Fruit fly (Drosophila melanogaster) whole organism, embryonic: Measurements from ENCODE around the gene CG7896.

Experiments used
- B-H2 ChIP-seq: fragments of 200-800 bp; sonication (Bioruptor generic); optimal IDR thresholded peaks from 2 replicates; lab custom pipeline; 2018; ENCODE audit warnings: missing biosample characterization, mild to moderate bottlenecking, missing genetic modification characterization
- BEAF-32 ChIP-seq: fragments of 200-800 bp; sonication (Bioruptor generic); optimal IDR thresholded peaks from 3 replicates; lab custom pipeline; 2017; ENCODE audit warnings: missing biosample characterization, missing genetic modification characterization, mild to moderate bottlenecking, moderate library complexity, missing genetic modification reagents
- BtbVII ChIP-seq: fragments of 200-800 bp; sonication (Bioruptor generic); optimal IDR thresholded peaks from 3 replicates; lab custom pipeline; 2017; ENCODE audit warnings: missing biosample characterization, mild to moderate bottlenecking, missing genetic modification characterization
- CG10267 ChIP-seq: fragments of 200-800 bp; sonication (Bioruptor generic); optimal IDR thresholded peaks from 2 replicates; lab custom pipeline; 2018; ENCODE audit warnings: missing biosample characterization, mild to moderate bottlenecking, missing genetic modification characterization, moderate library complexity
- CG10274 ChIP-seq: fragments of 200-800 bp; sonication (Bioruptor generic); optimal IDR thresholded peaks from 3 replicates; lab custom pipeline; 2017; ENCODE audit warnings: missing biosample characterization, mild to moderate bottlenecking, missing genetic modification characterization
- CG10543 ChIP-seq: fragments of 200-800 bp; sonication (Bioruptor generic); optimal IDR thresholded peaks from 3 replicates; lab custom pipeline; 2017; ENCODE audit warnings: missing biosample characterization, mild to moderate bottlenecking, missing genetic modification characterization, moderate library complexity
- CG12155 ChIP-seq: fragments of 200-800 bp; sonication (Bioruptor generic); optimal IDR thresholded peaks from 3 replicates; lab custom pipeline; 2016; ENCODE audit warnings: missing biosample characterization, missing genetic modification characterization
- CG12299 ChIP-seq: fragments of 200-800 bp; sonication (Bioruptor generic); optimal IDR thresholded peaks from 2 replicates; lab custom pipeline; 2018; ENCODE audit warnings: missing biosample characterization, mild to moderate bottlenecking, missing genetic modification characterization
- CG12659 ChIP-seq: fragments of 200-800 bp; sonication (Bioruptor generic); optimal IDR thresholded peaks from 3 replicates; lab custom pipeline; 2017; ENCODE audit warnings: mild to moderate bottlenecking, missing biosample characterization, missing genetic modification reagents, missing genetic modification characterization
- CG13296 ChIP-seq: fragments of 200-800 bp; sonication (Bioruptor generic); optimal IDR thresholded peaks from 3 replicates; lab custom pipeline; 2018; ENCODE audit warnings: missing biosample characterization, mild to moderate bottlenecking, missing genetic modification characterization
- CG14441 ChIP-seq: fragments of 200-800 bp; sonication (Bioruptor generic); IDR thresholded peaks from 2 replicates; pipeline ENCODE4 v1.3.6; 2022; ENCODE audit warnings: missing biosample characterization, missing genetic modification characterization
- CG15514 ChIP-seq: fragments of 200-800 bp; sonication (Bioruptor generic); optimal IDR thresholded peaks from 3 replicates; lab custom pipeline; 2017; ENCODE audit warnings: missing biosample characterization, missing genetic modification characterization, mild to moderate bottlenecking, moderate library complexity, missing genetic modification reagents
- CG2120 ChIP-seq: fragments of 200-800 bp; sonication (Bioruptor generic); optimal IDR thresholded peaks from 3 replicates; lab custom pipeline; 2016; ENCODE audit warnings: missing biosample characterization, missing genetic modification characterization
- CG34376 ChIP-seq: fragments of 200-800 bp; sonication (Bioruptor generic); optimal IDR thresholded peaks from 2 replicates; lab custom pipeline; 2018; ENCODE audit warnings: missing biosample characterization, mild to moderate bottlenecking, missing genetic modification characterization
- CG43689 ChIP-seq: fragments of 200-800 bp; sonication (Bioruptor generic); IDR thresholded peaks from 2 replicates; pipeline ENCODE4 v1.3.6; 2022; ENCODE audit warnings: missing biosample characterization, missing genetic modification characterization
- CG4424 ChIP-seq: fragments of 200-800 bp; sonication (Bioruptor generic); optimal IDR thresholded peaks from 3 replicates; lab custom pipeline; 2016; ENCODE audit warnings: missing biosample characterization, missing genetic modification characterization
- CG6765 ChIP-seq: fragments of 200-800 bp; sonication (Bioruptor generic); optimal IDR thresholded peaks from 3 replicates; lab custom pipeline; 2017; ENCODE audit warnings: missing biosample characterization, mild to moderate bottlenecking, missing genetic modification characterization
- CG6791 ChIP-seq: fragments of 200-800 bp; sonication (Bioruptor generic); IDR thresholded peaks from 3 replicates; pipeline ENCODE4 v1.3.6; 2022; ENCODE audit warnings: missing biosample characterization, missing genetic modification characterization; ENCODE audit not compliant: partially characterized antibody
- CG6813 ChIP-seq: fragments of 200-800 bp; sonication (Bioruptor generic); optimal IDR thresholded peaks from 2 replicates; lab custom pipeline; 2017; ENCODE audit warnings: missing biosample characterization, missing genetic modification characterization, mild to moderate bottlenecking, moderate library complexity, missing genetic modification reagents
- CG7963 ChIP-seq: fragments of 200-800 bp; sonication (Bioruptor generic); IDR thresholded peaks from 3 replicates; pipeline ENCODE4 v1.3.6; 2022; ENCODE audit warnings: missing biosample characterization, missing genetic modification characterization; ENCODE audit not compliant: partially characterized antibody
- CG8290 ChIP-seq, 3 experiments: fragments of 200-800 bp; sonication (Bioruptor generic); optimal IDR thresholded peaks; 2 replicates each; lab custom pipeline; 2016 to 2019; ENCODE audit warnings: missing biosample characterization in 3 of 3, missing genetic modification characterization in 3 of 3, mild to moderate bottlenecking in 2 of 3, moderate library complexity in 1 of 3
- CG9215 ChIP-seq: fragments of 200-800 bp; sonication (Bioruptor generic); IDR thresholded peaks from 2 replicates; pipeline ENCODE4 v1.3.6; 2022; ENCODE audit warnings: missing biosample characterization, missing genetic modification characterization
- Eip74EF ChIP-seq, 2 experiments: fragments of 200-800 bp in 1 of 2; fragments of >200 bp in 1 of 2; sonication (Bioruptor generic) in 1 of 2; optimal IDR thresholded peaks; 2 replicates each; lab custom pipeline; 2017 to 2019; ENCODE audit warnings: missing biosample characterization in 2 of 2, missing genetic modification characterization in 2 of 2, mild to moderate bottlenecking in 1 of 2, moderate library complexity in 1 of 2
- Fer1 ChIP-seq: fragments of 200-800 bp; sonication (Bioruptor generic); optimal IDR thresholded peaks from 2 replicates; lab custom pipeline; 2017; ENCODE audit warnings: missing biosample characterization, mild to moderate bottlenecking, missing genetic modification characterization
- HmgZ ChIP-seq: fragments of 200-800 bp; sonication (Bioruptor generic); optimal IDR thresholded peaks from 2 replicates; lab custom pipeline; 2018; ENCODE audit warnings: missing biosample characterization, mild to moderate bottlenecking, missing genetic modification characterization
- Med ChIP-seq: fragments of 200-800 bp; sonication (Bioruptor generic); peaks from one replicate; lab custom pipeline; 2016; ENCODE audit warnings: missing biosample characterization, missing genetic modification characterization, mild to moderate bottlenecking, inconsistent platforms, moderate library complexity
- Oaz ChIP-seq: fragments of 200-800 bp; sonication (Bioruptor generic); IDR thresholded peaks from 2 replicates; pipeline ENCODE4 v1.3.6; 2022; ENCODE audit warnings: missing biosample characterization, missing genetic modification characterization
- Pdp1 ChIP-seq, 2 experiments: fragments of 200-800 bp; sonication (Bioruptor generic); optimal IDR thresholded peaks; 3 replicates each; lab custom pipeline; 2016; ENCODE audit warnings: missing biosample characterization in 2 of 2, missing genetic modification characterization in 2 of 2, mild to moderate bottlenecking in 1 of 2, moderate library complexity in 1 of 2
- Ptx1 ChIP-seq: fragments of 200-800 bp; sonication (Bioruptor generic); IDR thresholded peaks from 2 replicates; pipeline ENCODE4 v1.3.6; 2022; ENCODE audit warnings: missing biosample characterization, missing genetic modification characterization
- bigmax ChIP-seq: fragments of 200-800 bp; sonication (Bioruptor generic); optimal IDR thresholded peaks from 2 replicates; lab custom pipeline; 2018; ENCODE audit warnings: missing biosample characterization, mild to moderate bottlenecking, missing genetic modification characterization
- caup ChIP-seq: fragments of 200-800 bp; sonication (Bioruptor generic); optimal IDR thresholded peaks from 3 replicates; lab custom pipeline; 2017; ENCODE audit warnings: missing biosample characterization, mild to moderate bottlenecking, missing genetic modification characterization, moderate library complexity; ENCODE audit not compliant: severe bottlenecking
- chinmo ChIP-seq: fragments of 200-800 bp; sonication (Bioruptor generic); IDR thresholded peaks from 4 replicates; pipeline ENCODE4 v1.3.6; 2022; ENCODE audit warnings: missing biosample characterization, missing genetic modification characterization; ENCODE audit not compliant: partially characterized antibody
- crp ChIP-seq, 2 experiments: fragments of 200-800 bp; sonication (Bioruptor generic); optimal IDR thresholded peaks; 2 replicates in 1 of 2; 3 replicates in 1 of 2; lab custom pipeline; 2017; ENCODE audit warnings: missing biosample characterization in 2 of 2, missing genetic modification characterization in 2 of 2, mild to moderate bottlenecking in 1 of 2, moderate library complexity in 1 of 2
- esg ChIP-seq: fragments of 200-800 bp; sonication (Bioruptor generic); conservative IDR thresholded peaks from 2 replicates; pipeline ENCODE4 v1.3.6; 2022; ENCODE audit warnings: missing biosample characterization, missing genetic modification characterization
- exex ChIP-seq: fragments of 200-800 bp; sonication (Bioruptor generic); optimal IDR thresholded peaks from 4 replicates; lab custom pipeline; 2018; ENCODE audit warnings: missing biosample characterization, mild to moderate bottlenecking, missing genetic modification characterization, moderate library complexity
- h ChIP-seq: fragments of >200 bp; optimal IDR thresholded peaks from 2 replicates; lab custom pipeline; 2017
- ind ChIP-seq: fragments of 200-800 bp; sonication (Bioruptor generic); optimal IDR thresholded peaks from 3 replicates; lab custom pipeline; 2016; ENCODE audit warnings: missing biosample characterization, missing genetic modification characterization
- mam ChIP-seq: fragments of 200-800 bp; sonication (Bioruptor generic); optimal IDR thresholded peaks from 3 replicates; lab custom pipeline; 2016; ENCODE audit warnings: missing biosample characterization, missing genetic modification characterization
- mirr ChIP-seq: fragments of 200-800 bp; sonication (Bioruptor generic); optimal IDR thresholded peaks from 3 replicates; lab custom pipeline; 2018; ENCODE audit warnings: missing biosample characterization, mild to moderate bottlenecking, missing genetic modification characterization
- pum ChIP-seq: fragments of 200-800 bp; sonication (Bioruptor generic); optimal IDR thresholded peaks from 2 replicates; lab custom pipeline; 2016; ENCODE audit warnings: missing biosample characterization, missing genetic modification characterization
- sd ChIP-seq: fragments of 200-800 bp; sonication (Bioruptor generic); optimal IDR thresholded peaks from 3 replicates; lab custom pipeline; 2018; ENCODE audit warnings: missing biosample characterization, mild to moderate bottlenecking, missing genetic modification characterization, moderate library complexity
- sens ChIP-seq: fragments of 200-800 bp; sonication (Bioruptor generic); peaks from one replicate; lab custom pipeline; 2016; ENCODE audit warnings: missing biosample characterization, missing genetic modification characterization
- slbo ChIP-seq: fragments of 200-800 bp; sonication (Bioruptor generic); IDR thresholded peaks from 2 replicates; pipeline ENCODE4 v1.3.6; 2022; ENCODE audit warnings: missing biosample characterization, missing genetic modification characterization
- sob ChIP-seq: fragments of 200-800 bp; sonication (Bioruptor generic); IDR thresholded peaks from 2 replicates; pipeline ENCODE4 v1.3.6; 2022; ENCODE audit warnings: missing biosample characterization, missing genetic modification characterization
- sug ChIP-seq: fragments of 200-800 bp; optimal IDR thresholded peaks from 2 replicates; lab custom pipeline; 2019; ENCODE audit warnings: missing biosample characterization, mild to moderate bottlenecking, missing genetic modification characterization, moderate library complexity
- tap ChIP-seq: fragments of 200-800 bp; optimal IDR thresholded peaks from 3 replicates; lab custom pipeline; 2019; ENCODE audit warnings: missing biosample characterization, mild to moderate bottlenecking, missing genetic modification characterization, moderate library complexity
- toy ChIP-seq: fragments of 200-800 bp; sonication (Bioruptor generic); IDR thresholded peaks from 2 replicates; pipeline ENCODE4 v1.3.6; 2022; ENCODE audit warnings: missing biosample characterization, missing genetic modification characterization
- unc-4 ChIP-seq: fragments of 200-800 bp; sonication (Bioruptor generic); IDR thresholded peaks from 2 replicates; pipeline ENCODE4 v1.3.6; 2022; ENCODE audit warnings: missing biosample characterization, missing genetic modification characterization; ENCODE audit not compliant: partially characterized antibody

The CG7896 gene

DNA sequence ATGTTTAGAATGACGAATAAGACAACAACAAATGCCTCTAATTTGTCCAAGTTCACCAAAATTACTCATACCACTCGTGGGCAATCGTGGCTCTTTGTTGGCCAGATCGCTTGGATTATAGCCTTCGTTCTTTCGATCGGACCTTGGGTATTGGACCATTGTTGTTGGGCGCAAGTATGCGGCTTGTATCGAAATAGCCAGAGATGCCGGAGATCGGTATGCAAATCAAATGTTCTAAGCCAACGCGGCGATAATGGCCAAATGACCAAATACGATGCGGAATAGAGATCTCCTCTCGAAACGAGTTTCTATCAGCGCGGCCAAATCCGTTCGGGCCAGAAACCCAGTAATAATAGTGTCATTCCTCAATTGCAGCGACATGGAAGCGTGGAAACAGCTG is 2.0 kb downstream of the CG7896 start (continued):
- TF ChIP-seq sd (tag; lab: Kevin White, UChicago) (peak; percentile 93), CG2120 (GFP tag; lab: Kevin White, UChicago) (no peak), HmgZ (tag; lab: Kevin White, UChicago) (no peak), CG9215 (GFP tag; lab: Robert Waterston, UW) (no peak)

DNA sequence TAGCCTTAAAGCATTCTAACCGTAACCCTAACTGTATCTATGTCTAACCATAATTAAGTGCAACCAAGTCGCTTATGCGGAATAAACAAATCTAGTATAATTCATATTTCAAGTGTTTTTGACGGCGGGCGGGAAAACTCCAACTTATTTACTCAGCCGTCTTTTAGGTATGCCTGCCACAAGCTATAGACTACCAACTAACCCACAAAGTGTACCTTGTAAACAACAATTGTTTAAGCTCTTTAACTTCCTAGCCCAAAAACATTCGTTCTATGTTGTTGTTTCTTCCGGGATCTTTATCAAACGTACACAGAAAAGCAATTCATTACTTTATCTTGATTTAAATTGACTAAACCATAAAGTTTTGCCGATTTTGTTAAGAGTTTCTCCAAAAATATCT is 7.5 kb downstream of the CG7896 start:
- TF ChIP-seq BtbVII (GFP tag; lab: Kevin White, UChicago) (peak; percentile 0), sens (GFP tag; lab: Kevin White, UChicago) (peak; percentile 63), chinmo (GFP tag; lab: Robert Waterston, UW) (no peak), toy (GFP tag; lab: Robert Waterston, UW) (no peak), Fer1 (peak; percentile 58), esg (GFP tag; lab: Robert Waterston, UW) (no peak), CG12659 (GFP tag; lab: Kevin White, UChicago) (no peak), CG10274 (GFP tag; lab: Kevin White, UChicago) (no peak), CG6765 (GFP tag; lab: Kevin White, UChicago) (peak; percentile 50), sob (no peak; the same call in 1 of the 2 replicates), Ptx1 (GFP tag; lab: Robert Waterston, UW) (no peak), caup (peak; percentile 38), CG8290 (GFP tag; optimal IDR thresholded peaks at IDR 0.05; lab: Kevin White, UChicago) (no peak), CG8290 (tag; optimal IDR thresholded peaks at IDR 0.05; lab: Kevin White, UChicago) (no peak), mirr (GFP tag; lab: Kevin White, UChicago) (peak; percentile 17), CG43689 (no peak), B-H2 (GFP tag; lab: Kevin White, UChicago) (no peak), CG10543 (peak; percentile 4), pum (GFP tag; lab: Kevin White, UChicago) (no peak), Oaz (GFP tag; lab: Robert Waterston, UW) (no peak), CG7963 (GFP tag; lab: Robert Waterston, UW) (no peak), CG15514 (peak; percentile 23), CG13296 (peak; percentile 8), CG12155 (GFP tag; lab: Kevin White, UChicago) (no peak), CG6791 (GFP tag; lab: Robert Waterston, UW) (no peak; the same call in 2 of the 3 replicates), Eip74EF (GFP tag; optimal IDR thresholded peaks at IDR 0.05; lab: Kevin White, UChicago) (peak in 1 of 2 experiments; percentile 7), CG34376 (GFP tag; lab: Kevin White, UChicago) (peak; percentile 17), ind (no peak), tap (no peak), CG6813 (peak; percentile 33)

DNA sequence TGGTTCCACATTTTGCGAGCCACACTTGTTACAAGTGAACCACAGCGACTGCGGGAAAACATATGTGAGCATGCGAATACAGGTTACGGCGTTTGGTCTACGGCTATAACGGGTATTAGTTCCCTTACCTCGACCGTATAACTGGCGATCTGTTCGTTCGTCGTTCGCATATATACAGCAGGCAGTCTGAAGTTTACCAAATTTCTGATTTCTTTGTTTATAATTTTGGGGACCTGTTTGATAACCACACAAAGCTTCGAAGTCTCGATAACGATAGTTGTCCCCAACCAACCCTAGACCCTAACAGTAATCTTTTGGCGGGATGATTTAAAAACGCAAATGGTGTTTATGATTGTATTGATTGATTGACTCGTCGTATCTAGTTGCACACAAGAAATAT is 9.9 kb downstream of the CG7896 start, which contains the start of gene Acph-1:
Gene Acph-1, minus strand, starts transcription at position 278 of the 400 bp plus-strand sequence.
- TF ChIP-seq chinmo (GFP tag; lab: Robert Waterston, UW) (no peak), bigmax (GFP tag; lab: Kevin White, UChicago) (peak; percentile 32), Med (GFP tag; lab: Kevin White, UChicago) (peak; percentile 62), CG14441 (GFP tag; lab: Robert Waterston, UW) (no peak), BtbVII (GFP tag; lab: Kevin White, UChicago) (no peak), CG10267 (tag; lab: Kevin White, UChicago) (no peak), crp (GFP tag; optimal IDR thresholded peaks at IDR 0.05; lab: Kevin White, UChicago) (peak in 1 of 2 experiments; percentile 21), mam (no peak), exex (tag; lab: Kevin White, UChicago) (no peak), CG4424 (GFP tag; lab: Kevin White, UChicago) (no peak), unc-4 (GFP tag; lab: Robert Waterston, UW) (peak; percentile 22; the same call in 1 of the 2 replicates), slbo (GFP tag; lab: Robert Waterston, UW) (no peak), Pdp1 (GFP tag; optimal IDR thresholded peaks at IDR 0.05; lab: Kevin White, UChicago) (peak in 1 of 2 experiments; percentile 52), CG12299 (tag; lab: Kevin White, UChicago) (no peak), sug (tag; lab: Kevin White, UChicago) (no peak), h (lab: Kevin White, UChicago) (no peak), BEAF-32 (peak; percentile 17)
